Fruit fly (Drosophila melanogaster): ENCODE measurements around the gene CG4911.

DNA sequence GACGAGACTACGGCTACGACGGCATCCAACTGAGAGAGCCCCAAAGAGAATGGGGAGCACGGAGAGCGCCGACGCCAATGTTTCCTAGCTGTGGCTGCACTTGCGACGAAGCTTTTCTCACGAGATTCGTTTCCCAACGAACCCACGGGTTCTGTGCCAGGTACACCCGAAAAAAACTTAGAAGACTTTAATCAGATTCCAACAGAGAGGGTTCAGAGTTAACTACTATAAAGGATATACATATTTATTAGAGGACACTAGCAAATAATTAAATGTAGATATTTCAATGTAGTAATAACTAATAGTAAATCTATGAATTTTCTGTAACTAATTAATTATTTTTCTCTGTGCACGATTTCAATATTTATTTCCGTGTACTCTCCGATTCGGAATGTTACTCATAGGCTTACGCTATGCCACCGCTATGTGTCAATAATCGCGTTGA, 6.5 kb downstream of the CG4911 start, which contains the start of gene Argk1:
- TF ChIP-seq Abd-B (GFP tag; optimal IDR thresholded peaks at IDR 0.05) (no peak), psq (GFP tag; optimal IDR thresholded peaks at IDR 0.05) (no peak)

Data from whole organism, wandering third instar larva.